Fruit fly (Drosophila melanogaster): ENCODE data around the gene CG5281.
A peak's percentile ranks its signal among the peaks of the same experiment; 100 is the strongest.

Gene CG5281

DNA sequence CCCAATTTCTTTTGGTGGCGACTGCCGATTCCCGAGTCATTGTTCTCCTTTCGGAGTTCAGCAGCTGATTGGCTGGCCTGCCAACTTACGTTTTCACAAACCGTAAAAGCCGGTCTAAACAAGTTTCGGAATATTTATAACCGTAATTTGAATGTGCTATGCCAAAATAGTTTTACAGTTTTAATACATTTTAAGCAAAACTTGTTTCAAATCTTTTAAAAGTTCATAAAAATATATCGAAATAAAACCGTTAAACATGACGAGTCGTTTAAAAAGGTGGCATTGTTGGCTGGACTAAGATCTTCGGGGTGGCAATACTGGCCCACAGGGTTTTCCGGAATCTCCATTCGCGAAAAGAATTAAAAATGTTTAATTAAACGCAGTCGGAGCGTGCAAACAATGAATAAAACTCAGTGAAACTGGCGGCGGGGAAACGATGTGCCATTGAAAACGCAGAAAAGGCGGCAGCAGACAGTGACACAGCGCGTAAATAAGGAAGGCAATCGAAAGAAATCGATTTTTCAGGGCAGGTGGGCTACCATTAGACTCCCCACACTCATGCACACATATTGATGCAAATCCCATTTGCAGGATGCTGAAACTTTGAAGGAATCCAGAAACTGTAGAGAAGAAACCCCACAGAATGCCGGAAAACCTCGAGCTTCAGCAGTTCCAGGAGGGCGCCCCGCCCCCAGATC lies at the start of gene CG5281, which contains the start of gene Exd2 (continued):
- TF ChIP-seq gro (GFP tag; optimal IDR thresholded peaks at IDR 0.05) (peak; percentile 34), gce (GFP tag; IDR thresholded peaks at IDR 0.05) (no peak), hth (optimal IDR thresholded peaks at IDR 0.05) (no peak), CG1529 (GFP tag; optimal IDR thresholded peaks at IDR 0.05) (peak; percentile 22), Bdp1 (GFP tag; optimal IDR thresholded peaks at IDR 0.05) (peak; percentile 27), Sox100B (GFP tag; optimal IDR thresholded peaks at IDR 0.05) (no peak), dimm (GFP tag; IDR thresholded peaks at IDR 0.05) (no peak), Hr3 (GFP tag; optimal IDR thresholded peaks at IDR 0.05) (peak; percentile 42), CG6791 (GFP tag; IDR thresholded peaks at IDR 0.05; ENCODE audit: partially characterized antibody) (no peak), Dfd (GFP tag; optimal IDR thresholded peaks at IDR 0.05) (no peak), dm (GFP tag; optimal IDR thresholded peaks at IDR 0.05) (peak; percentile 60), zfh2 (GFP tag; optimal IDR thresholded peaks at IDR 0.05) (peak; percentile 55), onecut (GFP tag; IDR thresholded peaks at IDR 0.05) (peak; percentile 97), danr (GFP tag; IDR thresholded peaks at IDR 0.05) (no peak), Mes4 (GFP tag; optimal IDR thresholded peaks at IDR 0.05) (peak; percentile 46), ind (GFP tag; optimal IDR thresholded peaks at IDR 0.05) (peak; percentile 28), Mrtf (GFP tag; IDR thresholded peaks at IDR 0.05) (no peak), CG10274 (GFP tag; optimal IDR thresholded peaks at IDR 0.05) (no peak), Xbp1 (GFP tag; optimal IDR thresholded peaks at IDR 0.05) (peak; percentile 77), CG18011 (GFP tag; optimal IDR thresholded peaks at IDR 0.05) (peak; percentile 43), chn (GFP tag; optimal IDR thresholded peaks at IDR 0.05) (peak; percentile 59), CG6854 (GFP tag; optimal IDR thresholded peaks at IDR 0.05) (no peak), kay (GFP tag; optimal IDR thresholded peaks at IDR 0.05) (peak; percentile 46), pita (GFP tag; optimal IDR thresholded peaks at IDR 0.05) (no peak), CG12236 (GFP tag; optimal IDR thresholded peaks at IDR 0.05) (peak; percentile 43), btn (GFP tag; optimal IDR thresholded peaks at IDR 0.05) (peak; percentile 12), CG6765 (GFP tag; optimal IDR thresholded peaks at IDR 0.05) (peak; percentile 12), CG9215 (GFP tag; IDR thresholded peaks at IDR 0.05) (no peak), CG2202 (tag; optimal IDR thresholded peaks at IDR 0.05) (peak; percentile 19), CG8924 (tag; optimal IDR thresholded peaks at IDR 0.05) (peak; percentile 38), CG17186 (GFP tag; optimal IDR thresholded peaks at IDR 0.05) (no peak), Poxn (GFP tag; IDR thresholded peaks at IDR 0.05) (no peak), Dp (GFP tag; optimal IDR thresholded peaks at IDR 0.05) (peak; percentile 29), CG7928 (GFP tag; optimal IDR thresholded peaks at IDR 0.05) (peak; percentile 36), CG3163 (GFP tag; optimal IDR thresholded peaks at IDR 0.05) (peak; percentile 25), Jarid2 (GFP tag; optimal IDR thresholded peaks at IDR 0.05) (no peak), CG10267 (tag; optimal IDR thresholded peaks at IDR 0.05) (peak; percentile 64), otp (GFP tag; IDR thresholded peaks at IDR 0.05) (0 out of 3 replicates have a peak, but pooled peaks have one; percentile 7), yki (optimal IDR thresholded peaks at IDR 0.05) (no peak), CG9609 (GFP tag; optimal IDR thresholded peaks at IDR 0.05) (peak; percentile 37), Deaf1 (tag; optimal IDR thresholded peaks at IDR 0.05) (peak; percentile 73), vfl (GFP tag; optimal IDR thresholded peaks at IDR 0.05) (peak; percentile 41), grau (tag; optimal IDR thresholded peaks at IDR 0.05) (peak; percentile 68), pan (optimal IDR thresholded peaks at IDR 0.05) (no peak), pan (GFP tag; optimal IDR thresholded peaks at IDR 0.05 in 1 of 2, IDR thresholded peaks at IDR 0.05 in 1 of 2) (no peak), Atf3 (GFP tag; optimal IDR thresholded peaks at IDR 0.05) (peak; percentile 65), chm (GFP tag; IDR thresholded peaks at IDR 0.05) (no peak), Hr51 (GFP tag; optimal IDR thresholded peaks at IDR 0.05) (peak; percentile 62 to 67), ftz-f1 (GFP tag; optimal IDR thresholded peaks at IDR 0.05) (no peak), mld (GFP tag; IDR thresholded peaks at IDR 0.05; ENCODE audit: partially characterized antibody) (0 out of 3 replicates have a peak, but pooled peaks have one; percentile 14), CG15601 (tag; optimal IDR thresholded peaks at IDR 0.05) (peak; percentile 52)

Data from whole organism, embryonic.